Fruit fly (Drosophila melanogaster) whole organism, embryonic: ENCODE data around the gene CG9044.

ENCODE experiments used
- Ada2b ChIP-seq: fragments of 200-800 bp; sonication (Bioruptor generic); IDR thresholded peaks from 2 replicates; pipeline ENCODE4 v1.3.6; 2022; ENCODE audit warnings: missing biosample characterization, missing genetic modification characterization
- Awh ChIP-seq: fragments of 200-800 bp; sonication (Bioruptor generic); IDR thresholded peaks from 2 replicates; pipeline ENCODE4, ENCODE4 v1.3.6; 2022; ENCODE audit warnings: missing biosample characterization, missing genetic modification characterization
- BtbVII ChIP-seq: fragments of 200-800 bp; sonication (Bioruptor generic); optimal IDR thresholded peaks from 3 replicates; lab custom pipeline; 2017; ENCODE audit warnings: missing biosample characterization, mild to moderate bottlenecking, missing genetic modification characterization
- CG10274 ChIP-seq: fragments of 200-800 bp; sonication (Bioruptor generic); optimal IDR thresholded peaks from 3 replicates; lab custom pipeline; 2017; ENCODE audit warnings: missing biosample characterization, mild to moderate bottlenecking, missing genetic modification characterization
- CG10979 ChIP-seq: fragments of 200-800 bp; sonication (Bioruptor generic); optimal IDR thresholded peaks from 2 replicates; lab custom pipeline; 2018; ENCODE audit warnings: missing biosample characterization, mild to moderate bottlenecking, missing genetic modification characterization, moderate library complexity
- CG11247 ChIP-seq: fragments of 200-800 bp; sonication (Bioruptor generic); IDR thresholded peaks from 2 replicates; pipeline ENCODE4 v1.3.6; 2022; ENCODE audit warnings: missing biosample characterization, missing genetic modification characterization
- CG11695 ChIP-seq: fragments of 200-800 bp; sonication (Bioruptor generic); IDR thresholded peaks from 3 replicates; pipeline ENCODE4 v1.3.6; 2022; ENCODE audit warnings: missing biosample characterization, missing genetic modification characterization
- CG12391 ChIP-seq: fragments of 200-800 bp; sonication (Bioruptor generic); optimal IDR thresholded peaks from 3 replicates; lab custom pipeline; 2018; ENCODE audit warnings: missing biosample characterization, mild to moderate bottlenecking, missing genetic modification characterization, moderate library complexity
- CG13424 ChIP-seq: fragments of 200-800 bp; sonication (Bioruptor generic); optimal IDR thresholded peaks from 2 replicates; lab custom pipeline; 2019; ENCODE audit warnings: missing biosample characterization, mild to moderate bottlenecking, missing genetic modification characterization, moderate library complexity
- CG13775 ChIP-seq: fragments of 200-800 bp; sonication (Bioruptor generic); optimal IDR thresholded peaks from 3 replicates; lab custom pipeline; 2017; ENCODE audit warnings: missing biosample characterization, mild to moderate bottlenecking, missing genetic modification characterization
- CG15011 ChIP-seq: fragments of 200-800 bp; sonication (Bioruptor generic); optimal IDR thresholded peaks from 3 replicates; lab custom pipeline; 2018; ENCODE audit warnings: missing biosample characterization, mild to moderate bottlenecking, missing genetic modification characterization
- CG15073 ChIP-seq: fragments of 200-800 bp; sonication (Bioruptor generic); optimal IDR thresholded peaks from 2 replicates; lab custom pipeline; 2016; ENCODE audit warnings: missing biosample characterization, missing genetic modification characterization
- CG15601 ChIP-seq: fragments of 200-800 bp; sonication (Bioruptor generic); optimal IDR thresholded peaks from 3 replicates; lab custom pipeline; 2019; ENCODE audit warnings: missing biosample characterization, mild to moderate bottlenecking, missing genetic modification characterization, moderate library complexity
- CG16779 ChIP-seq: fragments of 200-800 bp; sonication (Bioruptor generic); IDR thresholded peaks from 2 replicates; pipeline ENCODE4 v1.3.6; 2022; ENCODE audit warnings: missing biosample characterization, missing genetic modification characterization
- CG17359 ChIP-seq: fragments of 200-800 bp; sonication (Bioruptor generic); optimal IDR thresholded peaks from 3 replicates; lab custom pipeline; 2018; ENCODE audit warnings: missing biosample characterization, mild to moderate bottlenecking, missing genetic modification characterization, moderate library complexity
- CG17361 ChIP-seq: fragments of 200-800 bp; sonication (Bioruptor generic); IDR thresholded peaks from 3 replicates; pipeline ENCODE4 v1.3.6; 2022; ENCODE audit warnings: missing biosample characterization, missing genetic modification characterization
- CG18619 ChIP-seq: fragments of 200-800 bp; sonication (Bioruptor generic); optimal IDR thresholded peaks from 3 replicates; lab custom pipeline; 2017; ENCODE audit warnings: missing biosample characterization, mild to moderate bottlenecking, missing genetic modification characterization
- CG30403 ChIP-seq: fragments of 200-800 bp; sonication (Bioruptor generic); optimal IDR thresholded peaks from 3 replicates; lab custom pipeline; 2016; ENCODE audit warnings: missing biosample characterization, missing genetic modification characterization
- CG3163 ChIP-seq: fragments of 200-800 bp; sonication (Bioruptor generic); optimal IDR thresholded peaks from 3 replicates; lab custom pipeline; 2016; ENCODE audit warnings: missing biosample characterization, missing genetic modification characterization
- CG32772 ChIP-seq: fragments of 200-800 bp; sonication (Bioruptor generic); IDR thresholded peaks from 2 replicates; pipeline ENCODE4 v1.3.6; 2022; ENCODE audit warnings: missing biosample characterization, missing genetic modification characterization
- CG3838 ChIP-seq: fragments of 200-800 bp; sonication (Bioruptor generic); optimal IDR thresholded peaks from 3 replicates; lab custom pipeline; 2016; ENCODE audit warnings: missing biosample characterization, missing genetic modification characterization
- CG3847 ChIP-seq: fragments of 200-800 bp; sonication (Bioruptor generic); IDR thresholded peaks from 2 replicates; pipeline ENCODE4 v1.3.6; 2022; ENCODE audit warnings: missing biosample characterization, missing genetic modification characterization
- CG4617 ChIP-seq: fragments of 200-800 bp; sonication (Bioruptor generic); optimal IDR thresholded peaks from 3 replicates; lab custom pipeline; 2016; ENCODE audit warnings: missing biosample characterization, missing genetic modification characterization, borderline replicate concordance
- CG4707 ChIP-seq: fragments of 200-800 bp; sonication (Bioruptor generic); optimal IDR thresholded peaks from 2 replicates; lab custom pipeline; 2018; ENCODE audit warnings: missing biosample characterization, mild to moderate bottlenecking, missing genetic modification characterization, moderate library complexity
- CG4820 ChIP-seq: fragments of 200-800 bp; sonication (Bioruptor generic); optimal IDR thresholded peaks from 3 replicates; lab custom pipeline; 2016; ENCODE audit warnings: missing biosample characterization, missing genetic modification characterization
- CG7357 ChIP-seq: fragments of 200-800 bp; sonication (Bioruptor generic); IDR thresholded peaks from 3 replicates; pipeline ENCODE4 v1.3.6; 2022; ENCODE audit warnings: missing biosample characterization, missing genetic modification characterization
- Dad ChIP-seq: fragments of 200-800 bp; sonication (Bioruptor generic); optimal IDR thresholded peaks from 3 replicates; lab custom pipeline; 2016; ENCODE audit warnings: missing biosample characterization, missing genetic modification characterization
- Deaf1 ChIP-seq: fragments of 200-800 bp; optimal IDR thresholded peaks from 3 replicates; lab custom pipeline; 2019; ENCODE audit warnings: missing biosample characterization, mild to moderate bottlenecking, missing genetic modification characterization, moderate library complexity
- Drgx ChIP-seq: fragments of 200-800 bp; sonication (Bioruptor generic); IDR thresholded peaks from 2 replicates; pipeline ENCODE4 v1.3.6; 2022; ENCODE audit warnings: missing biosample characterization, missing genetic modification characterization
- H15 ChIP-seq: fragments of 200-800 bp; sonication (Bioruptor generic); IDR thresholded peaks from 3 replicates; pipeline ENCODE4 v1.3.6; 2022; ENCODE audit warnings: missing biosample characterization, missing genetic modification characterization
- Hsf ChIP-seq: fragments of 200-800 bp; sonication (Bioruptor generic); optimal IDR thresholded peaks from 3 replicates; lab custom pipeline; 2016; ENCODE audit warnings: missing biosample characterization, missing genetic modification characterization
- Max ChIP-seq: fragments of 200-800 bp; sonication (Bioruptor generic); optimal IDR thresholded peaks from 2 replicates; lab custom pipeline; 2016; ENCODE audit warnings: missing biosample characterization, mild to moderate bottlenecking, missing genetic modification characterization
- NC2α ChIP-seq: fragments of 200-800 bp; sonication (Bioruptor generic); optimal IDR thresholded peaks from 2 replicates; lab custom pipeline; 2016; ENCODE audit warnings: missing biosample characterization, missing genetic modification characterization
- Neu2 ChIP-seq: fragments of 200-800 bp; sonication (Bioruptor generic); optimal IDR thresholded peaks from 3 replicates; lab custom pipeline; 2016; ENCODE audit warnings: missing biosample characterization, missing genetic modification characterization, borderline replicate concordance
- NfI ChIP-seq: fragments of 200-800 bp; sonication (Bioruptor generic); optimal IDR thresholded peaks from 3 replicates; lab custom pipeline; 2018; ENCODE audit warnings: missing biosample characterization, mild to moderate bottlenecking, missing genetic modification characterization, moderate library complexity
- Side ChIP-seq: fragments of 200-800 bp; sonication (Bioruptor generic); optimal IDR thresholded peaks from 2 replicates; lab custom pipeline; 2016; ENCODE audit warnings: missing biosample characterization, missing genetic modification characterization
- Sox100B ChIP-seq: fragments of 200-800 bp; sonication (Bioruptor generic); optimal IDR thresholded peaks from 3 replicates; lab custom pipeline; 2018; ENCODE audit warnings: missing biosample characterization, mild to moderate bottlenecking, missing genetic modification characterization
- YL-1 ChIP-seq: fragments of 200-800 bp; sonication (Bioruptor generic); optimal IDR thresholded peaks from 3 replicates; lab custom pipeline; 2017; ENCODE audit warnings: missing biosample characterization, mild to moderate bottlenecking, missing genetic modification characterization
- al ChIP-seq: fragments of 200-800 bp; sonication (Bioruptor generic); IDR thresholded peaks from 2 replicates; pipeline ENCODE4 v1.3.6; 2022; ENCODE audit warnings: missing biosample characterization, missing genetic modification characterization
- chinmo ChIP-seq: fragments of 200-800 bp; sonication (Bioruptor generic); IDR thresholded peaks from 4 replicates; pipeline ENCODE4 v1.3.6; 2022; ENCODE audit warnings: missing biosample characterization, missing genetic modification characterization; ENCODE audit not compliant: partially characterized antibody
- chn ChIP-seq: fragments of 200-800 bp; sonication (Bioruptor generic); optimal IDR thresholded peaks from 2 replicates; lab custom pipeline; 2016; ENCODE audit warnings: missing biosample characterization, missing genetic modification characterization
- crc ChIP-seq: fragments of 200-800 bp; sonication (Bioruptor generic); optimal IDR thresholded peaks from 2 replicates; lab custom pipeline; 2016; ENCODE audit warnings: missing biosample characterization, missing genetic modification characterization
- ftz-f1 ChIP-seq: fragments of 200-800 bp; sonication (Bioruptor generic); optimal IDR thresholded peaks from 2 replicates; lab custom pipeline; 2016; ENCODE audit warnings: missing biosample characterization, missing genetic modification characterization
- gt ChIP-seq: fragments of 200-800 bp; sonication (Bioruptor generic); IDR thresholded peaks from 2 replicates; pipeline ENCODE4 v1.3.6; 2022; ENCODE audit warnings: missing biosample characterization, missing genetic modification characterization
- insv ChIP-seq, 2 experiments: fragments of 200-800 bp; sonication (Bioruptor generic); optimal IDR thresholded peaks; 3 replicates each; lab custom pipeline; 2016 to 2018; ENCODE audit warnings: missing biosample characterization in 2 of 2, missing genetic modification characterization in 2 of 2
- mam ChIP-seq: fragments of 200-800 bp; sonication (Bioruptor generic); optimal IDR thresholded peaks from 3 replicates; lab custom pipeline; 2016; ENCODE audit warnings: missing biosample characterization, missing genetic modification characterization
- otp ChIP-seq: fragments of 200-800 bp; sonication (Bioruptor generic); IDR thresholded peaks from 3 replicates; pipeline ENCODE4, ENCODE4 v1.3.6; 2022; ENCODE audit warnings: missing biosample characterization, missing genetic modification characterization
- pnt ChIP-seq: fragments of 200-800 bp; sonication (Bioruptor generic); optimal IDR thresholded peaks from 3 replicates; lab custom pipeline; 2016; ENCODE audit warnings: missing biosample characterization, missing genetic modification characterization
- seq ChIP-seq: fragments of 200-800 bp; sonication (Bioruptor generic); IDR thresholded peaks from 2 replicates; pipeline ENCODE4 v1.3.6; 2022; ENCODE audit warnings: missing biosample characterization, missing genetic modification characterization
- ssp ChIP-seq: fragments of 200-800 bp; sonication (Bioruptor generic); IDR thresholded peaks from 2 replicates; pipeline ENCODE4 v1.3.6; 2022; ENCODE audit warnings: missing biosample characterization, missing genetic modification characterization
- stc ChIP-seq: fragments of 200-800 bp; sonication (Bioruptor generic); IDR thresholded peaks from 2 replicates; pipeline ENCODE4 v1.3.6; 2022; ENCODE audit warnings: missing biosample characterization, missing genetic modification characterization
- tap ChIP-seq: fragments of 200-800 bp; optimal IDR thresholded peaks from 3 replicates; lab custom pipeline; 2019; ENCODE audit warnings: missing biosample characterization, mild to moderate bottlenecking, missing genetic modification characterization, moderate library complexity

CG9044 gene

DNA sequence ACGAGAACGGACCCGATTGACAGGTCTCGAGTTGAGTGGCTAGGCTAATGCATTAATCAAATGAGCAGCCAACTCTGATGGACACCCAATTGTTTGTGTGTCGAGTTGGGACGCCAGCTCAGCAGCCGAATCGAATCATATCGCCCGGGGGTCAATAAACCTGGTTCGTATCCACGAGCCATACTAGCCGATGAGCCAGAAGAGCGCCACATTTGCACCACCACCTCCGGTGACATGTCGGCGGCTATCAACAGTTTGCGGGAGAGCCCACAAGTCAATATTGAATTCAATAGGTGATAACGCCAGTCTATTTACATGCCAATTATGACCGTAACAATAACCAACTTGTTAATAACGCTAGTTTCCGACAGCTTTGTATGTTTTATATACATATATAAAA lies 24.9 kb downstream of the CG9044 start (continued):
- peak; percentile 76 for TF ChIP-seq Sox100B
- peak in 1 of 2 experiments; percentile 55 for TF ChIP-seq insv (GFP tag; optimal IDR thresholded peaks at IDR 0.05; lab: Kevin White, UChicago)
- TF ChIP-seq CG17359: peak; percentile 67
- no peak for TF ChIP-seq CG4617 (GFP tag; lab: Kevin White, UChicago)
- TF ChIP-seq chinmo (GFP tag; lab: Robert Waterston, UW): peak; percentile 86; the same call in 3 of the 4 replicates
- peak; percentile 72 for TF ChIP-seq BtbVII (GFP tag; lab: Kevin White, UChicago)
- TF ChIP-seq Drgx (GFP tag; lab: Robert Waterston, UW): no peak
- peak; percentile 82 for TF ChIP-seq CG15601 (tag; lab: Kevin White, UChicago)
- peak; percentile 27; the same call in 1 of the 3 replicates for TF ChIP-seq CG11695
- TF ChIP-seq CG3838 (GFP tag; lab: Kevin White, UChicago): no peak
- TF ChIP-seq CG4820: no peak
- TF ChIP-seq CG18619: peak; percentile 69
- TF ChIP-seq tap (tag; lab: Kevin White, UChicago): peak; percentile 53
- no peak for TF ChIP-seq ssp (GFP tag; lab: Robert Waterston, UW)
- TF ChIP-seq CG10274 (GFP tag; lab: Kevin White, UChicago): no peak
- no peak for TF ChIP-seq Side (GFP tag; lab: Kevin White, UChicago)
- TF ChIP-seq gt (GFP tag; lab: Robert Waterston, UW): no peak
- peak; percentile 76; the same call in 1 of the 2 replicates for TF ChIP-seq Awh
- TF ChIP-seq CG30403 (GFP tag; lab: Kevin White, UChicago): no peak
- no peak for TF ChIP-seq pnt (GFP tag; lab: Kevin White, UChicago)
- no peak for TF ChIP-seq CG3847 (GFP tag; lab: Robert Waterston, UW)
- TF ChIP-seq H15: no peak
- peak; percentile 65 for TF ChIP-seq CG4707
- no peak for TF ChIP-seq CG15073
- no peak for TF ChIP-seq al (GFP tag; lab: Robert Waterston, UW)
- no peak for TF ChIP-seq CG13775 (GFP tag; lab: Kevin White, UChicago)
- peak; percentile 59 for TF ChIP-seq CG15011 (GFP tag; lab: Kevin White, UChicago)
- TF ChIP-seq CG10979 (tag; lab: Kevin White, UChicago): no peak
- TF ChIP-seq ftz-f1 (GFP tag; lab: Kevin White, UChicago): no peak
- TF ChIP-seq seq (GFP tag; lab: Robert Waterston, UW): peak; percentile 73
- no peak for TF ChIP-seq NC2α (GFP tag; lab: Kevin White, UChicago)
- peak; percentile 26 for TF ChIP-seq CG12391 (tag; lab: Kevin White, UChicago)
- no peak for TF ChIP-seq CG7357
- TF ChIP-seq Dad (GFP tag; lab: Kevin White, UChicago): no peak
- TF ChIP-seq Ada2b (GFP tag; lab: Robert Waterston, UW): 0 out of 2 replicates have a peak, but pooled peaks have one; percentile 25
- TF ChIP-seq CG11247 (GFP tag; lab: Robert Waterston, UW): no peak
- TF ChIP-seq CG3163 (GFP tag; lab: Kevin White, UChicago): peak; percentile 4
- TF ChIP-seq Hsf: no peak
- no peak for TF ChIP-seq chn
- no peak for TF ChIP-seq CG16779 (GFP tag; lab: Robert Waterston, UW)
- TF ChIP-seq crc (GFP tag; lab: Kevin White, UChicago): no peak
- TF ChIP-seq CG17361 (GFP tag; lab: Robert Waterston, UW): no peak
- peak; percentile 45 for TF ChIP-seq NfI
- TF ChIP-seq Max (GFP tag; lab: Kevin White, UChicago): peak; percentile 14
- peak; percentile 77; the same call in 2 of the 3 replicates for TF ChIP-seq otp (GFP tag; lab: Robert Waterston, UW)
- peak; percentile 66 for TF ChIP-seq CG13424
- peak; percentile 16; the same call in 1 of the 2 replicates for TF ChIP-seq stc (GFP tag; lab: Robert Waterston, UW)
- TF ChIP-seq Neu2 (GFP tag; lab: Kevin White, UChicago): no peak
- TF ChIP-seq mam (GFP tag; lab: Kevin White, UChicago): no peak
- TF ChIP-seq Deaf1 (tag; lab: Kevin White, UChicago): peak; percentile 91
- no peak for TF ChIP-seq CG32772 (GFP tag; lab: Robert Waterston, UW)
- TF ChIP-seq YL-1: peak; percentile 36
